Fruit fly (Drosophila melanogaster) whole organism, embryonic: ENCODE measurements around the gene CG15742.

Source experiments
- CG2116 ChIP-seq: fragments of 200-800 bp; sonication (Bioruptor generic); optimal IDR thresholded peaks from 3 replicates; lab custom pipeline; 2018; ENCODE audit warnings: missing biosample characterization, mild to moderate bottlenecking, missing genetic modification characterization
- CG2199 ChIP-seq: fragments of 200-800 bp; sonication (Bioruptor generic); IDR thresholded peaks from 3 replicates; pipeline ENCODE4 v1.3.6; 2022; ENCODE audit warnings: missing biosample characterization, missing genetic modification characterization
- CG32767 ChIP-seq: fragments of 200-800 bp; sonication (Bioruptor generic); IDR thresholded peaks from 2 replicates; pipeline ENCODE4 v1.3.6; 2022; ENCODE audit warnings: missing biosample characterization, missing genetic modification characterization
- fu2 ChIP-seq: fragments of 200-800 bp; sonication (Bioruptor generic); optimal IDR thresholded peaks from 2 replicates; lab custom pipeline; 2016; ENCODE audit warnings: missing biosample characterization, missing genetic modification characterization
- kni ChIP-seq: fragments of 200-800 bp; sonication (Bioruptor generic); optimal IDR thresholded peaks from 3 replicates; lab custom pipeline; 2017; ENCODE audit warnings: mild to moderate bottlenecking, missing biosample characterization, missing genetic modification reagents, missing genetic modification characterization
- otp ChIP-seq: fragments of 200-800 bp; sonication (Bioruptor generic); IDR thresholded peaks from 3 replicates; pipeline ENCODE4, ENCODE4 v1.3.6; 2022; ENCODE audit warnings: missing biosample characterization, missing genetic modification characterization
- z ChIP-seq: fragments of 200-800 bp; sonication (Bioruptor generic); IDR thresholded peaks from 3 replicates; pipeline ENCODE4 v1.3.6; 2022; ENCODE audit warnings: missing biosample characterization, missing genetic modification characterization

- TF ChIP-seq CG2199 (no peak), fu2 (GFP tag; lab: Kevin White, UChicago) (no peak), kni (no peak), z (GFP tag; lab: Robert Waterston, UW) (no peak), otp (GFP tag; lab: Robert Waterston, UW) (no peak), CG2116 (GFP tag; lab: Kevin White, UChicago) (no peak), CG32767 (GFP tag; lab: Robert Waterston, UW) (no peak)
Observed at dm6 chrX:13228208-13228606, 30.1 kb downstream of the CG15742 start.
